Worm (Caenorhabditis elegans) whole organism, L1 larva: ENCODE measurements around the gene EGAP1.5.
A peak's percentile ranks its signal among the peaks of the same experiment; 100 is the strongest.

ENCODE experiments used
- C16A3.4 ChIP-seq: fragments of 150-350 bp; optimal IDR thresholded peaks from 2 replicates; lab custom pipeline; 2014; ENCODE audit warnings: missing biosample characterization, missing genetic modification characterization
- ama-1 ChIP-seq: fragments of 150-350 bp; optimal IDR thresholded peaks from 2 replicates; lab custom pipeline; 2014
- blmp-1 ChIP-seq: fragments of 150-350 bp; optimal IDR thresholded peaks from 2 replicates; lab custom pipeline; 2014; ENCODE audit warnings: missing biosample characterization, missing genetic modification characterization
- ceh-8 ChIP-seq: fragments of 200-800 bp; sonication (Bioruptor generic); optimal IDR thresholded peaks from 2 replicates; lab custom pipeline; 2018; ENCODE audit warnings: mild to moderate bottlenecking, missing genetic modification characterization, moderate library complexity, missing compliant biosample characterization
- ceh-82 ChIP-seq, 3 experiments: fragments of 150-350 bp in 1 of 3; sonication (generic microtip) in 2 of 3; optimal IDR thresholded peaks; 2 replicates each; lab custom pipeline; 2014 to 2017; ENCODE audit warnings: missing biosample characterization in 3 of 3, missing genetic modification characterization in 3 of 3
- ces-1 ChIP-seq: fragments of 150-350 bp; optimal IDR thresholded peaks from 2 replicates; lab custom pipeline; 2014; ENCODE audit warnings: missing biosample characterization, missing genetic modification reagents, missing genetic modification characterization
- efl-1 ChIP-seq, 4 experiments: fragments of 150-350 bp; optimal IDR thresholded peaks in 3 of 4; peaks in 1 of 4; 1 replicate in 1 of 4; 2 replicates in 3 of 4; lab custom pipeline; 2014; ENCODE audit warnings: missing biosample characterization in 2 of 4, missing genetic modification characterization in 2 of 4, missing genetic modification reagents in 2 of 4
- ets-5 ChIP-seq: fragments of 200-800 bp; sonication (Bioruptor generic); IDR thresholded peaks from 2 replicates; pipeline ENCODE4 v1.3.6; 2022; ENCODE audit warnings: missing genetic modification characterization, missing compliant biosample characterization
- fkh-4 ChIP-seq: sonication (generic microtip); optimal IDR thresholded peaks from 2 replicates; lab custom pipeline; 2016; ENCODE audit warnings: missing compliant biosample characterization, missing genetic modification characterization, borderline replicate concordance
- fos-1 ChIP-seq: fragments of 150-350 bp; optimal IDR thresholded peaks from 2 replicates; lab custom pipeline; 2014; ENCODE audit warnings: missing biosample characterization, missing genetic modification characterization
- hlh-4 ChIP-seq: sonication (generic microtip); optimal IDR thresholded peaks from 2 replicates; lab custom pipeline; 2016; ENCODE audit warnings: mild to moderate bottlenecking, missing genetic modification characterization, missing compliant biosample characterization
- irx-1 ChIP-seq: sonication (generic microtip); optimal IDR thresholded peaks from 2 replicates; lab custom pipeline; 2016; ENCODE audit warnings: missing genetic modification characterization, missing compliant biosample characterization
- isw-1 ChIP-seq: fragments of 200-800 bp; sonication (Bioruptor generic); IDR thresholded peaks from 2 replicates; pipeline ENCODE4 v1.3.6; 2022; ENCODE audit warnings: missing genetic modification characterization, missing compliant biosample characterization
- lin-13 ChIP-seq: fragments of 150-350 bp; optimal IDR thresholded peaks from 2 replicates; lab custom pipeline; 2014; ENCODE audit warnings: missing biosample characterization, missing genetic modification reagents, missing genetic modification characterization
- lin-14 ChIP-seq: fragments of 200-800 bp; sonication (Bioruptor generic); optimal IDR thresholded peaks from 2 replicates; lab custom pipeline; 2018; ENCODE audit warnings: mild to moderate bottlenecking, missing genetic modification characterization, moderate library complexity, missing compliant biosample characterization
- lin-35 ChIP-seq, 2 experiments: fragments of 150-350 bp; optimal IDR thresholded peaks; 2 replicates each; lab custom pipeline; 2014; ENCODE audit warnings: missing biosample characterization in 2 of 2, missing genetic modification characterization in 2 of 2, missing genetic modification reagents in 2 of 2
- lin-39 ChIP-seq: fragments of 150-350 bp; optimal IDR thresholded peaks from 2 replicates; lab custom pipeline; 2014; ENCODE audit warnings: missing biosample characterization, missing genetic modification reagents, missing genetic modification characterization
- lsy-2 ChIP-seq, 2 experiments: fragments of 150-350 bp; optimal IDR thresholded peaks; 2 replicates each; lab custom pipeline; 2014; ENCODE audit warnings: missing biosample characterization in 2 of 2, missing genetic modification characterization in 2 of 2
- mab-9 ChIP-seq: fragments of 200-800 bp; sonication (Bioruptor generic); IDR thresholded peaks from 2 replicates; pipeline ENCODE4 v1.3.6; 2022; ENCODE audit warnings: missing genetic modification reagents, missing genetic modification characterization, missing compliant biosample characterization
- nhr-12 ChIP-seq: sonication (generic microtip); optimal IDR thresholded peaks from 2 replicates; lab custom pipeline; 2017; ENCODE audit warnings: missing biosample characterization, missing genetic modification characterization
- nhr-237 ChIP-seq: fragments of 150-350 bp; optimal IDR thresholded peaks from 2 replicates; lab custom pipeline; 2014; ENCODE audit warnings: missing biosample characterization, missing genetic modification characterization
- nhr-28 ChIP-seq: fragments of 150-350 bp; optimal IDR thresholded peaks from 2 replicates; lab custom pipeline; 2014; ENCODE audit warnings: missing biosample characterization, missing genetic modification characterization
- nhr-76 ChIP-seq: sonication (generic microtip); optimal IDR thresholded peaks from 2 replicates; lab custom pipeline; 2017; ENCODE audit warnings: missing biosample characterization, missing genetic modification characterization
- nhr-77 ChIP-seq: fragments of 150-350 bp; optimal IDR thresholded peaks from 2 replicates; lab custom pipeline; 2014; ENCODE audit warnings: missing biosample characterization, missing genetic modification characterization
- nhr-84 ChIP-seq: sonication (generic microtip); optimal IDR thresholded peaks from 2 replicates; lab custom pipeline; 2017; ENCODE audit warnings: missing biosample characterization, missing genetic modification characterization
- rnt-1 ChIP-seq: sonication (generic microtip); optimal IDR thresholded peaks from 2 replicates; lab custom pipeline; 2016; ENCODE audit warnings: mild to moderate bottlenecking, missing genetic modification characterization, moderate library complexity, missing compliant biosample characterization
- snpc-4 ChIP-seq: fragments of 150-350 bp; optimal IDR thresholded peaks from 2 replicates; lab custom pipeline; 2014; ENCODE audit warnings: missing biosample characterization, missing genetic modification characterization
- snu-23 ChIP-seq: sonication (generic microtip); optimal IDR thresholded peaks from 2 replicates; lab custom pipeline; 2016; ENCODE audit warnings: missing genetic modification characterization, missing compliant biosample characterization
- sox-4 ChIP-seq: sonication (generic microtip); optimal IDR thresholded peaks from 2 replicates; lab custom pipeline; 2016; ENCODE audit warnings: missing genetic modification characterization, missing compliant biosample characterization
- tlp-1 ChIP-seq: fragments of 150-350 bp; optimal IDR thresholded peaks from 2 replicates; lab custom pipeline; 2014; ENCODE audit warnings: missing biosample characterization, missing genetic modification characterization
- unc-130 ChIP-seq: fragments of 150-350 bp; optimal IDR thresholded peaks from 2 replicates; lab custom pipeline; 2017; ENCODE audit warnings: missing biosample characterization, missing genetic modification characterization, inconsistent platforms
- unc-30 ChIP-seq: sonication (generic microtip); optimal IDR thresholded peaks from 2 replicates; lab custom pipeline; 2017; ENCODE audit warnings: missing biosample characterization, missing genetic modification characterization
- unc-86 ChIP-seq: sonication (generic microtip); optimal IDR thresholded peaks from 2 replicates; lab custom pipeline; 2016; ENCODE audit warnings: missing genetic modification characterization, missing compliant biosample characterization
- zag-1 ChIP-seq: fragments of 150-350 bp; optimal IDR thresholded peaks from 2 replicates; lab custom pipeline; 2014; ENCODE audit warnings: missing biosample characterization, missing genetic modification characterization
- ztf-11 ChIP-seq, 2 experiments: sonication (generic microtip); optimal IDR thresholded peaks; 2 replicates each; lab custom pipeline; 2016 to 2017; ENCODE audit warnings: missing genetic modification characterization in 2 of 2, missing biosample characterization in 1 of 2, missing compliant biosample characterization in 1 of 2

The EGAP1.5 gene

ce11 chrIII:5883517-5883916 is 48.0 kb upstream of the EGAP1.5 start:
- TF ChIP-seq snu-23 (no peak), blmp-1 (tag; lab: Kevin White, UChicago) (peak; percentile 92)

ce11 chrIII:5884007-5884406 is 47.5 kb upstream of the EGAP1.5 start, which contains the start of gene C28H8.5:
C28H8.5 (plus strand) TSS chrIII:5884307.
- TF ChIP-seq lin-13 (GFP tag; lab: Kevin White, UChicago) = no peak
- TF ChIP-seq ceh-8 (GFP tag; lab: Kevin White, UChicago) = no peak
- TF ChIP-seq unc-86 (tag; lab: Kevin White, UChicago) = no peak
- TF ChIP-seq ces-1 (GFP tag; lab: Kevin White, UChicago) = no peak
- TF ChIP-seq mab-9 (GFP tag; lab: Robert Waterston, UW) = no peak
- TF ChIP-seq lin-35 (GFP tag; optimal IDR thresholded peaks at IDR 0.05; lab: Kevin White, UChicago) = no peak
- no peak for TF ChIP-seq nhr-12 (tag; lab: Kevin White, UChicago)
- TF ChIP-seq rnt-1 (tag; lab: Kevin White, UChicago) = no peak

ce11 chrIII:5884459-5884858 is 47.1 kb upstream of the EGAP1.5 start:
- TF ChIP-seq unc-30 (tag; lab: Kevin White, UChicago) = no peak
- no peak for TF ChIP-seq snpc-4 (tag; lab: Kevin White, UChicago)
- no peak for TF ChIP-seq lin-14 (GFP tag; lab: Kevin White, UChicago)
- no peak for TF ChIP-seq unc-130 (tag; lab: Kevin White, UChicago)
- TF ChIP-seq efl-1 (optimal IDR thresholded peaks at IDR 0.05; lab: Kevin White, UChicago) = no peak
- peak in 1 of 2 experiments; percentile 38 for TF ChIP-seq efl-1 (GFP tag; optimal IDR thresholded peaks at IDR 0.05 in 1 of 2; lab: Kevin White, UChicago)

ce11 chrIII:5886893-5887292 is 44.6 kb upstream of the EGAP1.5 start, which contains the start of gene C28H8.7:
C28H8.7 (minus strand) TSS chrIII:5886993.
- TF ChIP-seq lsy-2 (tag; optimal IDR thresholded peaks at IDR 0.05; lab: Kevin White, UChicago) = no peak
- no peak for TF ChIP-seq nhr-77 (tag; lab: Kevin White, UChicago)
- TF ChIP-seq isw-1 (GFP tag; lab: Robert Waterston, UW) = no peak
- no peak for TF ChIP-seq irx-1 (tag; lab: Kevin White, UChicago)
- no peak for TF ChIP-seq ztf-11 (tag; optimal IDR thresholded peaks at IDR 0.05; lab: Kevin White, UChicago)
- TF ChIP-seq nhr-28 (tag; lab: Kevin White, UChicago) = no peak
- TF ChIP-seq ama-1 = no peak
- TF ChIP-seq ets-5 (GFP tag; lab: Robert Waterston, UW) = no peak
- no peak for TF ChIP-seq blmp-1 (tag; lab: Kevin White, UChicago)

ce11 chrIII:5888675-5889074 is 42.8 kb upstream of the EGAP1.5 start, which contains the start of gene C28H8.8:
C28H8.8 (minus strand) TSS chrIII:5888775.
- TF ChIP-seq fos-1 (tag; lab: Kevin White, UChicago) (no peak), ceh-82 (tag; optimal IDR thresholded peaks at IDR 0.05; lab: Kevin White, UChicago) (no peak), unc-86 (tag; lab: Kevin White, UChicago) (no peak), hlh-4 (tag; lab: Kevin White, UChicago) (no peak), C16A3.4 (tag; lab: Kevin White, UChicago) (no peak), zag-1 (tag; lab: Kevin White, UChicago) (no peak), nhr-84 (tag; lab: Kevin White, UChicago) (no peak), lin-14 (GFP tag; lab: Kevin White, UChicago) (no peak), nhr-237 (no peak), rnt-1 (tag; lab: Kevin White, UChicago) (no peak), nhr-12 (tag; lab: Kevin White, UChicago) (no peak), blmp-1 (tag; lab: Kevin White, UChicago) (no peak), lin-39 (tag; lab: Kevin White, UChicago) (no peak), ama-1 (no peak), tlp-1 (no peak), lsy-2 (tag; optimal IDR thresholded peaks at IDR 0.05; lab: Kevin White, UChicago) (no peak), fkh-4 (no peak), sox-4 (tag; lab: Kevin White, UChicago) (no peak), nhr-76 (tag; lab: Kevin White, UChicago) (no peak)
